Fruit fly (Drosophila melanogaster) whole organism, embryonic: ENCODE results near the gene Rab6.

Source experiments
- CG10654 ChIP-seq: fragments of 200-800 bp; sonication (Bioruptor generic); optimal IDR thresholded peaks from 2 replicates; lab custom pipeline; 2016; ENCODE audit warnings: missing biosample characterization, missing genetic modification characterization
- CG1233 ChIP-seq: fragments of 200-800 bp; sonication (Bioruptor generic); optimal IDR thresholded peaks from 4 replicates; lab custom pipeline; 2018; ENCODE audit warnings: missing biosample characterization, mild to moderate bottlenecking, missing genetic modification characterization
- CG17186 ChIP-seq: fragments of 200-800 bp; sonication (Bioruptor generic); optimal IDR thresholded peaks from 3 replicates; lab custom pipeline; 2017; ENCODE audit warnings: missing biosample characterization, missing genetic modification reagents, missing genetic modification characterization
- CG34224 ChIP-seq: fragments of 200-800 bp; sonication (Bioruptor generic); IDR thresholded peaks from 3 replicates; pipeline ENCODE4 v1.3.6; 2022; ENCODE audit warnings: missing biosample characterization, missing genetic modification characterization; ENCODE audit not compliant: partially characterized antibody
- CG6654 ChIP-seq: fragments of 200-800 bp; sonication (Bioruptor generic); optimal IDR thresholded peaks from 2 replicates; lab custom pipeline; 2017; ENCODE audit warnings: missing biosample characterization, mild to moderate bottlenecking, missing genetic modification characterization
- CG7786 ChIP-seq: fragments of 200-800 bp; sonication (Bioruptor generic); optimal IDR thresholded peaks from 2 replicates; lab custom pipeline; 2016; ENCODE audit warnings: missing biosample characterization, missing genetic modification characterization
- CG7987 ChIP-seq: fragments of 200-800 bp; sonication (Bioruptor generic); optimal IDR thresholded peaks from 2 replicates; lab custom pipeline; 2018; ENCODE audit warnings: missing biosample characterization, mild to moderate bottlenecking, missing genetic modification characterization, moderate library complexity
- CG8281 ChIP-seq: fragments of 200-800 bp; sonication (Bioruptor generic); optimal IDR thresholded peaks from 2 replicates; lab custom pipeline; 2018; ENCODE audit warnings: missing biosample characterization, mild to moderate bottlenecking, missing genetic modification characterization, moderate library complexity
- CG9817 ChIP-seq: fragments of 200-800 bp; sonication (Bioruptor generic); optimal IDR thresholded peaks from 2 replicates; lab custom pipeline; 2018; ENCODE audit warnings: missing biosample characterization, mild to moderate bottlenecking, missing genetic modification characterization, moderate library complexity
- Trl ChIP-seq, 3 experiments: fragments of >200 bp in 2 of 3; fragments of 200-800 bp in 1 of 3; sonication (Bioruptor generic) in 1 of 3; optimal IDR thresholded peaks; 2 replicates in 1 of 3; 3 replicates in 2 of 3; lab custom pipeline; 2016 to 2017; ENCODE audit warnings: missing biosample characterization in 1 of 3, missing genetic modification characterization in 1 of 3
- croc ChIP-seq: fragments of 200-800 bp; sonication (Bioruptor generic); conservative IDR thresholded peaks from 3 replicates; pipeline ENCODE4 v1.3.6; 2022; ENCODE audit warnings: missing biosample characterization, missing genetic modification characterization
- fd64A ChIP-seq: fragments of 200-800 bp; sonication (Bioruptor generic); optimal IDR thresholded peaks from 3 replicates; lab custom pipeline; 2018; ENCODE audit warnings: missing biosample characterization, mild to moderate bottlenecking, missing genetic modification characterization
- run ChIP-seq: fragments of 200-800 bp; sonication (Bioruptor generic); optimal IDR thresholded peaks from 3 replicates; lab custom pipeline; 2018; ENCODE audit warnings: missing biosample characterization, mild to moderate bottlenecking, missing genetic modification characterization
- zen2 ChIP-seq: fragments of 200-800 bp; sonication (Bioruptor generic); IDR thresholded peaks from 3 replicates; pipeline ENCODE4 v1.3.6; 2022; ENCODE audit warnings: missing biosample characterization, missing genetic modification characterization; ENCODE audit not compliant: partially characterized antibody

DNA sequence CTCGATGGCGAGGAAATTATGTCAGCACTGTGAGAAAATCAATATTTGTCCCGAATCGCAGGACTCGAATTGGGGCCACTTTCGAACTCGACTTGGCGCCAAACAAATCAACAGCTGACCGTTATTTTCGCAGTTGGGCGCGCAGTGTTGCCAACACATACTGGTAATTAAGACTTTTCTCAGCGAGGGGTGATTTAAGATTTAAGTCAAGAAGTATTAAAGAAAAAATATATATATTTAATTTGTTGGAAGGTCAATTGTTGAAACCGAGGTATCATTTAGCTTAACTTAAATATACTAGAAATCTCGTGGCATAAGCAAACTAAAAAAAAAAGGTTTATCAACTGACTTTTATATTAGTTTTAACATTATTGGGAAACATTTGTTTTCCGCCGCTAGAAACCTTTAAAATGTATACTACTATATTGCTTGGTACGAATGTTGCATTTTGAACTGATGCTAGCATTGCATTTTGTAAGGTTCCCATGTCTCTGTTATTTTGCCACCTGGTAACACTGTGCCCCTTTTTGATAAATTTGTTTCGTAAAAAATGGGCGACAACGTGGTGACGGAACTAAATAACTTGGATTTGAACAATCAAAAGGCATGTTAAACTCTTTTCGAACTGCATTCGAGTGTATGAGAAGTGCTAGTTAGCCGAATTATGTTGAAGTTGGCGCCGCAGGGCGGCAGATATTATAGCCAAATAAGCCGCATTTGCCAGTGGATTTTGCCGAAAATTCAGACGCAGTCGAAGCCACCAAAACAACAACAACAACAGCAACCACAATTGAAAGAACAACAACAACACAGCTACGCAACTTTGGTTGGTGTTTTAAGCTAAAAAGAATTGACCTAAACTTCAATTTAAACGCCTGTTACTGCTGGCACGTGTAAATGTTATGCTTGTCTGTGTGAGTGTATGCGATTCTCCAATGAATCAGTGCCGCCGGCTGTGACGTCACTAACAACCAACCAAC is 5.4 kb downstream of the Rab6 start, which contains the start of the genes Patsas and ThrRS:
- TF ChIP-seq CG10654 (GFP tag; lab: Kevin White, UChicago) (peak; percentile 82), CG6654 (peak; percentile 67), CG8281 (tag; lab: Kevin White, UChicago) (peak; percentile 68), CG1233 (peak; percentile 82), CG34224 (GFP tag; lab: Robert Waterston, UW) (no peak), Trl (optimal IDR thresholded peaks at IDR 0.05; lab: Kevin White, UChicago) (no peak), Trl (GFP tag; optimal IDR thresholded peaks at IDR 0.05; lab: Kevin White, UChicago) (peak; percentile 71), CG17186 (GFP tag; lab: Kevin White, UChicago) (no peak), run (tag; lab: Kevin White, UChicago) (peak; percentile 18), zen2 (GFP tag; lab: Robert Waterston, UW) (no peak), CG7987 (GFP tag; lab: Kevin White, UChicago) (peak; percentile 20), fd64A (GFP tag; lab: Kevin White, UChicago) (no peak), croc (GFP tag; lab: Robert Waterston, UW) (peak; percentile 78), CG9817 (tag; lab: Kevin White, UChicago) (peak; percentile 93), CG7786 (GFP tag; lab: Kevin White, UChicago) (peak; percentile 65)
